Fruit fly (Drosophila melanogaster): ENCODE measurements around the gene CG33642.

CG33642 gene

DNA sequence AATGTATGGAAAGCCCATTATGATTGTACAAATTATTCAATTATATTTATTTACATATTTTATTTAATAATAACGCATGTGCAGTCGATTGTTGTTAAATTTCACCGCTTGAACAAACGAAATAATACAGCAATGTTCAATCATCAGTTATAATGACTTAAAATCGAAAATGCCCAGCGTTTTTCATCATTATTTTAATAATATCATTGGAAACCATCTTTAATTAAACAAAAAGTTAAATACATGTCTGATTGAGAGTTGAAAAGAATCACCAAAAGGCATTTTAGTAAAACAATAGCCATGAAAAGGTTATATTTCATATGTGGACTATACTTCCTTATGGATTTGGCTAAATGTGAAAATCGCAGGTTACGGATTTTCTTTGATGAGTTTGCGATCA lies 1.0 kb upstream of the CG33642 start, which contains the start of gene CG33641:
Gene CG33641 (plus strand): TSS at position 301 of the 400 bp plus-strand sequence.
- no peak for TF ChIP-seq noc (tag; optimal IDR thresholded peaks at IDR 0.05)

DNA sequence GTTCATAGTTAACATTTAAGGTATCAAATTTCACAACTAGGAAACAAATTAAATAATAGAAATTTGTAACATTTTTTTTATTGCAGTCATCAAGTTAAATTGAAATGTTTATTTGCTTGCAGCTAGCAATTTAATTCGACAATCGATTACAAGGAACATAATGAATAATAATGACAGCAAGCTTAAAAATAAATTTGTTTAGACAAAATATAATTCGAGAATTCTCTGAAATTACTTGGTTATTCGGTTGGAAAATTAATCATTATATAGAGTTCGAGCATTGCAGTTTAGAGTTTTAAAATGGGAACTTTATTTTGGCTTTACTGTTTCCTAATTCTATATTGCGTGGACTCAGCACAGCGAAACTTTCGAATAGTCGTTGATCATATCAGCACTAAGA lies 999 bp downstream of the CG33642 start, which contains the start of gene CG33643:
Gene CG33643 (plus strand): TSS at position 301 of the 400 bp plus-strand sequence.
- TF ChIP-seq noc (tag; optimal IDR thresholded peaks at IDR 0.05), result no peak

DNA sequence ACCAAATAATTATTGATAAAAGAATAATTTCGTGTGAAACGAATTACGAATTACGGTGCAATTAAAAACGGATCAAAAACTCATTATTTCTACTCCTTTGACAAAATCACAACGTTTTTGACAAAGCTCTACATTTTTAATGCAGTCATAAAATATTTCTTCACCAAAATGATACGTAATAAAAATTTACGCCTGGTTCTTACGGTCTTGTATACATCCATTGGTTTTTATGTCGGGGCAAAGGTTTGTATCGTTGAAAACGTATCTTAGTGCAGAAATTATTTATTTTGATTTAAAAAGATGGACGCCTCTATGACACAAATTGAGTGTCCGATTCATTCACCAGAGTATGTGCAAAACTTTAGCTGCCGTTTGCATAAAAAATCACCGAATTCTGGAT lies 2.0 kb downstream of the CG33642 start, which contains the start of gene CG33644:
Gene CG33644 (plus strand): TSS at position 301 of the 400 bp plus-strand sequence.
- no peak for TF ChIP-seq noc (tag; optimal IDR thresholded peaks at IDR 0.05)

DNA sequence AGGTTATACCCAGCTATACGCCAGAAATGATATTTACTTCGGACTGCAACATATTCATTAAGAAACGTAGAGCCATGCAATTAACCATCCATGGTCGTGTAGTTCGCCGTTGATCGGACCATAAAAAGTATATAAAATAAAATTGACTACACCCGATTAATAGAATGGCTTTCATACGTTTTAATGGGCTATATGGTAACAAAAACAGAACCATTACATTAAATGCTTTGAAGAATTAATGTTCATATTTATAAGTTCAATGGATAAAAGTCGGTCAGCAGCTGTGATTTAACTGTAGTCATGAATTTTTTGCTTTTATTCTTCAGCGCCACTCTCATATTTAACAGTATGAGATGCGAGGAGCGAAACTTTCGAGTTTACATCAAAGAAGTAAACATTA lies 2.7 kb downstream of the CG33642 start, which contains the start of gene CG33645:
Gene CG33645 (plus strand): TSS at position 301 of the 400 bp plus-strand sequence.
- no peak for TF ChIP-seq noc (tag; optimal IDR thresholded peaks at IDR 0.05)

DNA sequence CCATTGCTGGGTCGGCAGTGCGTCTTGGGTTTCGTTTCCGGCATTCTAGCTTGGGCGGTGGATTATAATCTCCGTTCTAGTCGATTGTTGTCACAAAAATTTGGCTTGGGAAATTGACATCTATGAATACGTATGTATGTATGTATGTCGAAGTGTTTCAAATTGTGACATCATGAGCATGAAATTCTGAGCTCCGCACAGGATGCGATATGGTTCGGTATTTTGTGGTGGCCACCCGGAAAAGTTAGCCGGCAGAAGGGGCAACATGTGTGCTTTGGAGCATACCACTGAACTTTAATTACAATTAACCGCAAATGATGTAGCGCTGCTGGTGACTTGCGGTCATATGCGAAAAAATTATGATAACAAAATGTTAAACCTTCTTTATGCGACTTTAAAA lies 5.9 kb downstream of the CG33642 start, which contains the start of gene CG15638:
Gene CG15638 (minus strand): TSS at position 101 of the 400 bp plus-strand sequence.
- no peak for TF ChIP-seq noc (tag; optimal IDR thresholded peaks at IDR 0.05)

DNA sequence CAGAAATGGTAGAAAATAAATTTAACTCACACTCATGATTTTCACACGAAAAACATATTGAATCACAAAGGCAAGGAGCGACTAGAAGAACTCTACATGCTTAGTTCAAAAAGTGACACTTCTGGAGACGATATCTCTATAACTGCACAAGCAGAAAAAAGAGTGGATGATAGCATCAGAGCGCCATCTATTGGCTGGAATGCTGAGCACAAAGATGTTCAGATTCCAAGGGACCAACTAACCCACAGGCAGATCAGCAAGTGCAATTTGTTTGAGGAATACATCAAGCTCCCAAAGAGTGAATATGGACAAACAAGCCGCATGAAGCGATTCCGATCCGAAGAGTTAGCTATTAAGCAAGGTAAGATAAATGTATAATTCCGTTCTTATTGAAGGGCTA lies 10.9 kb downstream of the CG33642 start, which contains the start of gene CG16852:
Gene CG16852 (plus strand): TSS at position 48 of the 400 bp plus-strand sequence.
- TF ChIP-seq noc (tag; optimal IDR thresholded peaks at IDR 0.05), result no peak

DNA sequence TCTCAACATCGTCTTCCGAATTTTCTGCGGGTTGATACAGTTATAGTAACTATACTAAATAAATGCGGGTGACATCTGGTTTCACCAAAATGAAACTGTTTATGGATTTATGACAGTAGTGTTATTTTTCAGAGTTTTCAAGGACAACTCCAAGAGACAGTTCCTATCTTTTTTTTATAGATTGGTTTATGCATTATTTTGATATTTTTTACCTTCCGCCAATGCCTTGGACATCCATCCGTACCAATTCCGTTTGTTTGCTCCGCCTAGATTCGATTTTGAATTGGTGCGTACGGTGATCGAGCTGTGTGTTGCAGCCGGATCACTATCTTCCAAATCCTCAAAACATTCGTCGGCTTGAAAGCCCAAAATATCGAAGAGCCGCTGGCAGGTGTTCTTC lies 12.2 kb downstream of the CG33642 start, which contains the start of gene CG16853:
Gene CG16853 (plus strand): TSS at position 301 of the 400 bp plus-strand sequence.
- TF ChIP-seq noc (tag; optimal IDR thresholded peaks at IDR 0.05), result no peak

DNA sequence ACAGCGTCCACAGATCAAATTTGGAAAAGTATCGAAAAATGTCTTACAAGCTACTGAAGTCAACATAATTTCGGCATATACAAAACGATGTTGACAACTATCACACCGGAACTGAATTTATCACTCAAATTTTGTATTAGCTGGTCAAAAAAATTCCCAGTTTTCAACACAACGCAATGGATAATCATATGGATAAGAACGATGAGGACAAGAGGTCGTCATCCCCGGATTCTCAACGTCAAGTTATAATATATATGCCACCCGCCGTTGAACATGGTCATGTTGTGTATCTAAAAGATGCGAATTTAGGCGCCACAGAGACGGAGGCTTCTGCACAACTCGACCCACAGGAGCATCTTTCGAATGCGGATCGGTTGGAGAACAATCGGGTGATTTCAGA lies 12.7 kb downstream of the CG33642 start, which contains the start of gene CG9263:
Gene CG9263 (minus strand): TSS at position 101 of the 400 bp plus-strand sequence.
- TF ChIP-seq noc (tag; optimal IDR thresholded peaks at IDR 0.05), result no peak

DNA sequence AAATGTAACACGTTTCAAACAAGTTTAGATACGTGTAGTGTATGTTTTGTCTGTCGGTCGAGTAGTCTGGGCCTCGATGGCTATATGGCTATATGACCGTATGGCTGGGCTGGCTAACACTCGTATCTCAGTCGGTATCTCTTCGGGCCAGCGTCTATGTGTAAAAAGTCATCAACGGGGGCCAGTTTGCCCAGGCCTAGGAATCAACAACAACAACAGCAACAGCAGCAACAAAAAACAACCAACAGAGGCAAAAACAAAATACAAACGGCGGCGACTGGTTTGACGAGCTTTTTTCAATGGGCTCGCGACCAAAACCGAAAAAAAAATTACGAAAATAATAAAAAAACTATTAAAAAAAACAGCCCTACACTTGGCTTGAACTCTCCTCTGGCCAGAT lies 15.9 kb downstream of the CG33642 start:
- no peak for TF ChIP-seq noc (tag; optimal IDR thresholded peaks at IDR 0.05)

DNA sequence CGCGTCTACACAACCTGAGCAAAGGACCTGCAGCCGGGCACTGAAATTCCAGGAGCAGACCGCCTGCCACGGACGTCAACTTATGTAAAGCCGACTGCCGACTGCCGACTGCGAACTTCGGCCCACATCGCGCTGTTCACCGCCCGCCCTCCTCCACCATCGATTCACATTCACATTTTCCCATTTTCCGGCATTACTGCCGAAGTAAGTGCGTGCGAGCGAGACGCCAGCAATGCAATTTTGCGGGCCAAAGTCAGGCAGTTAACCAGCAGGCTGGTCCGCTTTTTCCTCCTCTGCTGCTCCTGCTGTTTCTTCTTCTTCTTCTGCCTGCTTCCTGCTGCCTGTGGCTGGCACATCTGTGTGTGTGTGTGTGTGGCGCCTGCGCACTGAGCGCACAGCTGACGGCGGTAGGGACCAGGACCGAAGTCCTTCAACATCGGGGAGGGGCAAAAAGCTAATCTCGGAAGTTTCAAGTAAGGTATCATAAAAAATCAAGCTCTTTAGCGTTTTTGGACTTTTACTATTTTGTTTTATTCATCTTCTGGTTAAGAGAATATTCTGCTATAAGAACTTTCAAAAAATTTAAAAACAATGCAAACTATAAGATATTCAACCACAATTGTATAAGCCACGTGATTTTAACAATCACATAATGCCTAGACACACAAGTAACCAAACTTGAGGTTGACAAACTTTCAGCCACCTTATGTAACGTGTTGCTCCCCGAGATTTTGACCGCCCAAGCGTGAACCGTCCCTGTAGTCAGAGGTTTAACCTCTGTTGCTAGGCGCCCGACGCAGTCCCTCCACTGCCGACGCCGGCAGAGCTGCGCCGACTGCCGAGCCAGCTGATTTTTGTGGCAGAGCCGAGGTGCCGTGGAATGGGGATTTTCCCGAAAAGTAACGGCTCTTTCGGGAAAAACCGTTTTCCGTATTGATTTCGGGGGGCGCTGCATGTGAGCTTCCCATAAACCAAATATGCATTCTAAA lies 18.3 kb downstream of the CG33642 start:
- TF ChIP-seq noc (tag; optimal IDR thresholded peaks at IDR 0.05), result no peak

DNA sequence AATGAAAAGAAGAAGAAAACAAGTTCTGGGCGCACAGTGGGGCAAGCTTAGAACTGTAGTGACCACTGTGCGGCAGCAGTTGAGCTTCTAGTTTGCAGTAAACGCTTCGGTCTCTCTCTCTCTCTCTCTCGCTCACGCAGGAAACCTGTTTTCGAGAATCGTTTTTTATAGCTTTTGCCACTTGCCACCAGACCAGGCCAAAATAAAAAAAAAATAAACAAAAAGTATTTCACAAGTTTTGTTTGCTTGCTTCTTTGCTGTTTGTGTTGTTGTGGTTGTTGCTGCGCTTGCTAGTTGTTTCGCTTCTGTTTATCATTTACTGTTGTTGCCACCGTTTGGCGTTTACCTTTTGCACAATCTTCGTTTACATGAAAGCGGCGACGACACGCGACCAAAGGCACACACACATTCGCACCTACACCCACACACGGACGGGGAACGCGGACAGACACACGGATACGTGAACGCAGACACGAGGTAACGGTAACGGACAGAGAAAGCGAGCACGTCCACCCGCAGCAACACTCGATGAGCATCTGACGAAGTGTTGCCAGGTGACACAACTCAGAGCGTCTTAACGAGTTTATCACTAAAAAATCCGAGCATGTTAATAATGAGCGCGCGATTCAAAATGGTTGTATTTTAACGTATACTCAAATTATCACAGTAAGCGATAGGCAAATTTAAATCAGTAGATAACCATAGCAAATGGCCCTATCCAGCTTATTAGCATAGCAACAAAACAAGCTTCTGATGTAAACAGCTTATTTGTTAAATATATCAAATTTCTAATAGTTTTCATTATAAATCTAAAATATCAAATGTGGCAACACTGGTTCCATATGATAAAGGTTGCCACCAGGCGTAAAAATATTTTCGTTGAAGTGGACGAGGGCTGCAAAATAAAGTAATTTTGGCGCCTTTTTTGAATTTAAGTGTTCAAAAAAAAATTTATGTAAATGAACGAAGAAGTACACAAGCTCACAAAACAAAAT lies 19.3 kb downstream of the CG33642 start, which contains the start of gene B4:
Gene B4 (minus strand): TSS at position 543 of the 995 bp plus-strand sequence.
- TF ChIP-seq noc (tag; optimal IDR thresholded peaks at IDR 0.05), result no peak

DNA sequence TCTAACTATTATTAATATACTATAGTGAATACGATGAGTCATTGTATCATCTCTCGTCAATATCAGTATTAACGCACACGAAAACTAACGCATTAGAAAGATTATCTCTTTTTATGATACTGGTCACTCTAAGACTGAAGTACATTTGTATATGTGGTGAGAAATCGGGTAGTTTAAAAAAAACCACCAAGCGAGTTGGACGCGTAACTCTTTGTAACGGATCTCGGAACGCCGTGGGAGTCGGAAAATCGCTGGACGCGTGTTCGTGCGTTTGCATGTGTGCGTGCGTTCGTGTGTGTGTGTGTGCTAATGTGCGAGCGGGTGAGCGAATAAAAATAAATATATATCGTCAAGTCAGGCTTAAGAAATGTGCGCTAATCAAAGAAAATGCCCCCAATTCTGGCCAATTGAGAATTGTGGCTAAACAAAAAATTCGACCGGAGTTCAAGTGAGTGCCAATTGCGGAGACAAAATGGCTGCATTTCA lies 20.2 kb downstream of the CG33642 start, which contains the start of gene kuz:
Gene kuz (plus strand): TSS at position 167 of the 486 bp plus-strand sequence.
- TF ChIP-seq noc (tag; optimal IDR thresholded peaks at IDR 0.05), result no peak

DNA sequence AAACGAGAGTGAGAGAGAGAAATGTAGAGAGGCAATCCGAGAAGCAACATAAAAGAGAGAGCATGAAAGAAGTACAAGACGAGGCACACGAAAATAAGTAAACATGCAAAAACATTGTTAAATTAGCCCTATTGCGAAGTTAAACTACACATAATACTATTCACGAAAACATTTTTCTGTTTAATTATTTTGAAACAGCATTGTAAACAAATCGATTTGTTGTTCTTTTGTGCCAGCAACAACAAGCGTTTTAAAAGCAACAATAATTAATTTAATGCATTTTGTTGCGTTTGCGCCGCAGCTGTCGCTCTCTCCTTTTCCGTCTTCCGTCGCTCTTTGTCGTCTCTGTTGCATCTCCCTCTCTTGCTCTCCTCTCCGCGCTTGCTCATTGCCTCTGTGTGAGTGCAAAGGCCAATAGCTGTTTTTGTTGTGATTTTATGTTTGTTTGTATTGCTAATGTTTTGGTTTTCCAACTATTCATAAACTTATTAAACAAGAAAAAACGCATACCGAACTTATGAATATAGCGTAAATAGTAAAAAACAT lies 20.8 kb downstream of the CG33642 start:
- no peak for TF ChIP-seq noc (tag; optimal IDR thresholded peaks at IDR 0.05)

DNA sequence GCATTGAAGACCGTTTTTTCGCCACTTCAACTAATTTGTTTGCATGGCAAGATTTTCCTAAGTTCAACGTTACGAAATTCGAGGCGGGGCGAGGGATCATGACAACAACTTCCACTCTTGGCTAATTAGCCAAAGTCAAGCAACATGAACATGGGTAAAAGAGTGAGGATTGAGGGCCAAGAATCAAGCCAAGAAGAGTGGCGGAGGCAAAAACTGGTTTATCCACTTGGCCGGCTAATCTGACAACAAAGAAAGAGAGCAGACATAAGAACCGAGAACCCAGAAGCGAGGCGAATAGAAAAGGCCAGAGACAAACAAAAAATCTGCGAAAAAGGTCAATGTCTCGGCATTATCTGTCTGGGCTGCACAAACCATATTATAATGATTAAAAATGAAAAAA lies 22.9 kb downstream of the CG33642 start:
- no peak for TF ChIP-seq noc (tag; optimal IDR thresholded peaks at IDR 0.05)
